Worm (Caenorhabditis elegans): ENCODE data around the gene F25E5.8.

- no peak for TF ChIP-seq ets-5 (GFP tag; IDR thresholded peaks at IDR 0.05)
- TF ChIP-seq lin-15B (tag; optimal IDR thresholded peaks at IDR 0.05): no peak
- no peak for TF ChIP-seq nhr-11 (tag; optimal IDR thresholded peaks at IDR 0.05)
- no peak for TF ChIP-seq nhr-28 (tag; optimal IDR thresholded peaks at IDR 0.05)
- no peak for TF ChIP-seq nhr-76 (tag; optimal IDR thresholded peaks at IDR 0.05)
- TF ChIP-seq nhr-90 (tag; optimal IDR thresholded peaks at IDR 0.05; ENCODE audit: poor library complexity): no peak
- TF ChIP-seq egl-13 (tag; optimal IDR thresholded peaks at IDR 0.05): no peak
- no peak for TF ChIP-seq tbx-2 (tag; optimal IDR thresholded peaks at IDR 0.05)
- TF ChIP-seq swsn-7 (tag; optimal IDR thresholded peaks at IDR 0.05): no peak
- TF ChIP-seq snpc-4 (tag; optimal IDR thresholded peaks at IDR 0.05): no peak
Measured at ce11 chrV:7424336-7424735, 11.4 kb upstream of the F25E5.8 start, which contains the start of gene F18E3.10.
